Fruit fly (Drosophila melanogaster) whole organism, embryonic: ENCODE measurements around the gene CG14043.
A peak's percentile ranks its signal among the peaks of the same experiment; 100 is the strongest.

Experiments
- ATbp ChIP-seq: fragments of 200-800 bp; sonication (Bioruptor generic); optimal IDR thresholded peaks from 2 replicates; lab custom pipeline; 2017; ENCODE audit warnings: missing biosample characterization, mild to moderate bottlenecking, missing genetic modification characterization, missing genetic modification reagents
- Ada2b ChIP-seq: fragments of 200-800 bp; sonication (Bioruptor generic); IDR thresholded peaks from 2 replicates; pipeline ENCODE4 v1.3.6; 2022; ENCODE audit warnings: missing biosample characterization, missing genetic modification characterization
- CG11247 ChIP-seq: fragments of 200-800 bp; sonication (Bioruptor generic); IDR thresholded peaks from 2 replicates; pipeline ENCODE4 v1.3.6; 2022; ENCODE audit warnings: missing biosample characterization, missing genetic modification characterization
- CG11504 ChIP-seq: fragments of 200-800 bp; sonication (Bioruptor generic); optimal IDR thresholded peaks from 3 replicates; lab custom pipeline; 2019; ENCODE audit warnings: missing biosample characterization, mild to moderate bottlenecking, missing genetic modification characterization, moderate library complexity
- CG11560 ChIP-seq: fragments of 200-800 bp; sonication (Bioruptor generic); IDR thresholded peaks from 3 replicates; pipeline ENCODE4 v1.3.6; 2022; ENCODE audit warnings: missing biosample characterization, missing genetic modification characterization
- CG11696 ChIP-seq: fragments of 200-800 bp; sonication (Bioruptor generic); IDR thresholded peaks from 2 replicates; pipeline ENCODE4 v1.3.6; 2022; ENCODE audit warnings: missing biosample characterization, missing genetic modification characterization
- CG12299 ChIP-seq: fragments of 200-800 bp; sonication (Bioruptor generic); optimal IDR thresholded peaks from 2 replicates; lab custom pipeline; 2018; ENCODE audit warnings: missing biosample characterization, mild to moderate bottlenecking, missing genetic modification characterization
- CG12769 ChIP-seq: fragments of 200-800 bp; sonication (Bioruptor generic); optimal IDR thresholded peaks from 2 replicates; lab custom pipeline; 2019; ENCODE audit warnings: missing biosample characterization, mild to moderate bottlenecking, missing genetic modification characterization, moderate library complexity
- CG1647 ChIP-seq: fragments of 200-800 bp; sonication (Bioruptor generic); optimal IDR thresholded peaks from 3 replicates; lab custom pipeline; 2016; ENCODE audit warnings: missing biosample characterization, missing genetic modification characterization
- CG16779 ChIP-seq: fragments of 200-800 bp; sonication (Bioruptor generic); IDR thresholded peaks from 2 replicates; pipeline ENCODE4 v1.3.6; 2022; ENCODE audit warnings: missing biosample characterization, missing genetic modification characterization
- CG18476 ChIP-seq: fragments of 200-800 bp; sonication (Bioruptor generic); optimal IDR thresholded peaks from 2 replicates; lab custom pipeline; 2016; ENCODE audit warnings: missing biosample characterization, mild to moderate bottlenecking, missing genetic modification characterization
- CG2120 ChIP-seq: fragments of 200-800 bp; sonication (Bioruptor generic); optimal IDR thresholded peaks from 3 replicates; lab custom pipeline; 2016; ENCODE audit warnings: missing biosample characterization, missing genetic modification characterization
- CG2202 ChIP-seq: fragments of 200-800 bp; sonication (Bioruptor generic); optimal IDR thresholded peaks from 2 replicates; lab custom pipeline; 2018; ENCODE audit warnings: missing biosample characterization, mild to moderate bottlenecking, missing genetic modification characterization
- CG2678 ChIP-seq: fragments of 200-800 bp; sonication (Bioruptor generic); optimal IDR thresholded peaks from 3 replicates; lab custom pipeline; 2019; ENCODE audit warnings: missing biosample characterization, mild to moderate bottlenecking, missing genetic modification characterization, moderate library complexity
- CG30431 ChIP-seq: fragments of 200-800 bp; sonication (Bioruptor generic); optimal IDR thresholded peaks from 2 replicates; lab custom pipeline; 2017; ENCODE audit warnings: missing biosample characterization, missing genetic modification characterization
- CG31388 ChIP-seq: fragments of 200-800 bp; sonication (Bioruptor generic); optimal IDR thresholded peaks from 2 replicates; lab custom pipeline; 2016; ENCODE audit warnings: missing biosample characterization, missing genetic modification characterization
- CG3995 ChIP-seq: fragments of 200-800 bp; sonication (Bioruptor generic); optimal IDR thresholded peaks from 3 replicates; lab custom pipeline; 2016; ENCODE audit warnings: missing biosample characterization, missing genetic modification characterization
- CG6272 ChIP-seq: fragments of 200-800 bp; sonication (Bioruptor generic); IDR thresholded peaks from 2 replicates; pipeline ENCODE4 v1.3.6; 2022; ENCODE audit warnings: missing biosample characterization, missing genetic modification characterization
- CG6854 ChIP-seq: fragments of 200-800 bp; sonication (Bioruptor generic); optimal IDR thresholded peaks from 3 replicates; lab custom pipeline; 2017; ENCODE audit warnings: missing biosample characterization, mild to moderate bottlenecking, missing genetic modification characterization
- CG7556 ChIP-seq: fragments of 200-800 bp; sonication (Bioruptor generic); optimal IDR thresholded peaks from 2 replicates; lab custom pipeline; 2017; ENCODE audit warnings: missing biosample characterization, mild to moderate bottlenecking, missing genetic modification characterization
- CG7928 ChIP-seq: fragments of 200-800 bp; sonication (Bioruptor generic); optimal IDR thresholded peaks from 2 replicates; lab custom pipeline; 2017; ENCODE audit warnings: missing biosample characterization, mild to moderate bottlenecking, missing genetic modification characterization
- CG8478 ChIP-seq: fragments of >200 bp; optimal IDR thresholded peaks from 2 replicates; lab custom pipeline; 2018
- CG9876 ChIP-seq: fragments of 200-800 bp; sonication (Bioruptor generic); optimal IDR thresholded peaks from 2 replicates; lab custom pipeline; 2016; ENCODE audit warnings: missing biosample characterization, missing genetic modification characterization
- Chrac-16 ChIP-seq: fragments of 200-800 bp; sonication (Bioruptor generic); optimal IDR thresholded peaks from 3 replicates; lab custom pipeline; 2016; ENCODE audit warnings: missing biosample characterization, missing genetic modification characterization
- CrebB ChIP-seq: fragments of 200-800 bp; sonication (Bioruptor generic); optimal IDR thresholded peaks from 3 replicates; lab custom pipeline; 2018; ENCODE audit warnings: missing biosample characterization, mild to moderate bottlenecking, missing genetic modification characterization
- Doc3 ChIP-seq: fragments of 200-800 bp; sonication (Bioruptor generic); IDR thresholded peaks from 3 replicates; pipeline ENCODE4 v1.3.6; 2022; ENCODE audit warnings: missing biosample characterization, missing genetic modification characterization; ENCODE audit not compliant: partially characterized antibody
- Dp ChIP-seq: fragments of 200-800 bp; sonication (Bioruptor generic); optimal IDR thresholded peaks from 2 replicates; lab custom pipeline; 2018; ENCODE audit warnings: missing biosample characterization, mild to moderate bottlenecking, missing genetic modification characterization, moderate library complexity
- GATAe ChIP-seq: fragments of 200-800 bp; sonication (Bioruptor generic); conservative IDR thresholded peaks from 2 replicates; pipeline ENCODE4 v1.3.6; 2022; ENCODE audit warnings: missing biosample characterization, missing genetic modification characterization
- HHEX ChIP-seq: fragments of 200-800 bp; sonication (Bioruptor generic); optimal IDR thresholded peaks from 3 replicates; lab custom pipeline; 2017; ENCODE audit warnings: missing biosample characterization, mild to moderate bottlenecking, missing genetic modification characterization, missing genetic modification reagents
- Hmx ChIP-seq: fragments of 200-800 bp; sonication (Bioruptor generic); optimal IDR thresholded peaks from 2 replicates; lab custom pipeline; 2016; ENCODE audit warnings: missing biosample characterization, missing genetic modification characterization
- Med ChIP-seq: fragments of 200-800 bp; sonication (Bioruptor generic); peaks from one replicate; lab custom pipeline; 2016; ENCODE audit warnings: missing biosample characterization, missing genetic modification characterization, mild to moderate bottlenecking, inconsistent platforms, moderate library complexity
- Meics ChIP-seq: fragments of 200-800 bp; sonication (Bioruptor generic); optimal IDR thresholded peaks from 2 replicates; lab custom pipeline; 2017; ENCODE audit warnings: missing biosample characterization, mild to moderate bottlenecking, missing genetic modification characterization
- Nf-YB ChIP-seq: fragments of 200-800 bp; sonication (Bioruptor generic); optimal IDR thresholded peaks from 3 replicates; lab custom pipeline; 2019; ENCODE audit warnings: missing biosample characterization, mild to moderate bottlenecking, missing genetic modification characterization, moderate library complexity
- Pdp1 ChIP-seq, 2 experiments: fragments of 200-800 bp; sonication (Bioruptor generic); optimal IDR thresholded peaks; 3 replicates each; lab custom pipeline; 2016; ENCODE audit warnings: missing biosample characterization in 2 of 2, missing genetic modification characterization in 2 of 2, mild to moderate bottlenecking in 1 of 2, moderate library complexity in 1 of 2
- Sox102F ChIP-seq: fragments of 200-800 bp; sonication (Bioruptor generic); optimal IDR thresholded peaks from 2 replicates; lab custom pipeline; 2018; ENCODE audit warnings: missing biosample characterization, mild to moderate bottlenecking, missing genetic modification characterization, moderate library complexity
- YL-1 ChIP-seq: fragments of 200-800 bp; sonication (Bioruptor generic); optimal IDR thresholded peaks from 3 replicates; lab custom pipeline; 2017; ENCODE audit warnings: missing biosample characterization, mild to moderate bottlenecking, missing genetic modification characterization
- cg ChIP-seq: fragments of 200-800 bp; sonication (Bioruptor generic); optimal IDR thresholded peaks from 3 replicates; lab custom pipeline; 2019; ENCODE audit warnings: missing biosample characterization, mild to moderate bottlenecking, missing genetic modification characterization, moderate library complexity
- cwo ChIP-seq: fragments of 200-800 bp; sonication (Bioruptor generic); optimal IDR thresholded peaks from 3 replicates; lab custom pipeline; 2017; ENCODE audit warnings: missing biosample characterization, missing genetic modification characterization, mild to moderate bottlenecking, moderate library complexity, missing genetic modification reagents
- gsb ChIP-seq: fragments of 200-800 bp; sonication (Bioruptor generic); IDR thresholded peaks from 2 replicates; pipeline ENCODE4 v1.3.6; 2022; ENCODE audit warnings: missing biosample characterization, missing genetic modification characterization
- h ChIP-seq: fragments of >200 bp; optimal IDR thresholded peaks from 2 replicates; lab custom pipeline; 2017
- inv ChIP-seq: fragments of 200-800 bp; sonication (Bioruptor generic); IDR thresholded peaks from 2 replicates; pipeline ENCODE4 v1.3.6; 2022; ENCODE audit warnings: missing biosample characterization, missing genetic modification characterization; ENCODE audit not compliant: partially characterized antibody
- lmd ChIP-seq: fragments of 200-800 bp; sonication (Bioruptor generic); IDR thresholded peaks from 2 replicates; pipeline ENCODE4 v1.3.6; 2022; ENCODE audit warnings: missing biosample characterization, missing genetic modification characterization
- lov ChIP-seq, 2 experiments: fragments of 200-800 bp in 1 of 2; fragments of >200 bp in 1 of 2; sonication (Bioruptor generic) in 1 of 2; IDR thresholded peaks in 1 of 2; optimal IDR thresholded peaks in 1 of 2; 2 replicates in 1 of 2; 3 replicates in 1 of 2; pipeline versions ENCODE4 v1.3.6 to Lab custom; 2017 to 2022; ENCODE audit warnings: missing biosample characterization in 1 of 2, missing genetic modification characterization in 1 of 2
- mam ChIP-seq: fragments of 200-800 bp; sonication (Bioruptor generic); optimal IDR thresholded peaks from 3 replicates; lab custom pipeline; 2016; ENCODE audit warnings: missing biosample characterization, missing genetic modification characterization
- p53 ChIP-seq: fragments of 200-800 bp; sonication (Bioruptor generic); optimal IDR thresholded peaks from 2 replicates; lab custom pipeline; 2016; ENCODE audit warnings: missing biosample characterization, missing genetic modification characterization
- pho ChIP-seq: fragments of 200-800 bp; sonication (Bioruptor generic); optimal IDR thresholded peaks from 2 replicates; lab custom pipeline; 2016; ENCODE audit warnings: missing biosample characterization, missing genetic modification characterization
- tll ChIP-seq, 2 experiments: fragments of 200-800 bp in 1 of 2; fragments of >200 bp in 1 of 2; sonication (Bioruptor generic) in 1 of 2; optimal IDR thresholded peaks; 2 replicates each; lab custom pipeline; 2017 to 2019; ENCODE audit warnings: missing biosample characterization in 2 of 2, missing genetic modification characterization in 2 of 2, mild to moderate bottlenecking in 1 of 2, moderate library complexity in 1 of 2
- tna ChIP-seq: fragments of 200-800 bp; sonication (Bioruptor generic); IDR thresholded peaks from 2 replicates; pipeline ENCODE4 v1.3.6; 2022; ENCODE audit warnings: missing biosample characterization, missing genetic modification characterization; ENCODE audit not compliant: partially characterized antibody
- zfh2 ChIP-seq: fragments of 200-800 bp; sonication (Bioruptor generic); optimal IDR thresholded peaks from 2 replicates; lab custom pipeline; 2016; ENCODE audit warnings: missing biosample characterization, missing genetic modification characterization

CG14043 gene

dm6 chr2L:4981278-4981966 is 9.9 kb downstream of the CG14043 start, which contains the start of the genes CG8892 and CG34126 (continued):
- TF ChIP-seq CG7928 (GFP tag; lab: Kevin White, UChicago) (peak; percentile 77), h (no peak), CG11560 (tag; lab: Robert Waterston, UW) (peak; percentile 90), ATbp (GFP tag; lab: Kevin White, UChicago) (peak; percentile 90), CG11247 (GFP tag; lab: Robert Waterston, UW) (peak; percentile 96), YL-1 (GFP tag; lab: Kevin White, UChicago) (peak; percentile 92), CG3995 (peak; percentile 83), gsb (GFP tag; lab: Robert Waterston, UW) (peak; percentile 91), Nf-YB (GFP tag; lab: Kevin White, UChicago) (peak; percentile 81), tll (GFP tag; optimal IDR thresholded peaks at IDR 0.05; lab: Kevin White, UChicago) (peak; percentile 67 to 95), mam (GFP tag; lab: Kevin White, UChicago) (peak; percentile 98), CrebB (tag; lab: Kevin White, UChicago) (peak; percentile 92), Pdp1 (GFP tag; optimal IDR thresholded peaks at IDR 0.05; lab: Kevin White, UChicago) (peak; percentile 95 to 98), Hmx (GFP tag; lab: Kevin White, UChicago) (peak; percentile 94), Doc3 (GFP tag; lab: Robert Waterston, UW) (no peak), CG18476 (GFP tag; lab: Kevin White, UChicago) (peak; percentile 96), CG6272 (GFP tag; lab: Robert Waterston, UW) (peak; percentile 97), CG2120 (GFP tag; lab: Kevin White, UChicago) (peak; percentile 99), p53 (GFP tag; lab: Kevin White, UChicago) (peak; percentile 81), lmd (GFP tag; lab: Robert Waterston, UW) (peak; percentile 97), Dp (peak; percentile 42), CG2678 (tag; lab: Kevin White, UChicago) (peak; percentile 97), inv (GFP tag; lab: Robert Waterston, UW) (no peak), CG31388 (GFP tag; lab: Kevin White, UChicago) (peak; percentile 97), Med (GFP tag; lab: Kevin White, UChicago) (peak; percentile 99), HHEX (GFP tag; lab: Kevin White, UChicago) (peak; percentile 97), Ada2b (peak; percentile 93), CG6854 (GFP tag; lab: Kevin White, UChicago) (peak; percentile 89), CG16779 (peak; percentile 85), CG11504 (tag; lab: Kevin White, UChicago) (peak; percentile 95), CG11696 (GFP tag; lab: Robert Waterston, UW) (peak; percentile 78), Meics (peak; percentile 97), zfh2 (peak; percentile 98), pho (GFP tag; lab: Kevin White, UChicago) (peak; percentile 97), cwo (GFP tag; lab: Kevin White, UChicago) (peak; percentile 94), CG12299 (tag; lab: Kevin White, UChicago) (peak; percentile 92), CG9876 (GFP tag; lab: Kevin White, UChicago) (peak; percentile 96), CG1647 (GFP tag; lab: Kevin White, UChicago) (peak; percentile 98), CG7556 (GFP tag; lab: Kevin White, UChicago) (peak; percentile 97), tna (GFP tag; lab: Robert Waterston, UW) (no peak), CG8478 (lab: Kevin White, UChicago) (no peak), Sox102F (GFP tag; lab: Kevin White, UChicago) (peak; percentile 94), CG12769 (tag; lab: Kevin White, UChicago) (no peak), CG30431 (GFP tag; lab: Kevin White, UChicago) (peak; percentile 98), Chrac-16 (GFP tag; lab: Kevin White, UChicago) (peak; percentile 99), cg (GFP tag; lab: Kevin White, UChicago) (no peak), CG2202 (tag; lab: Kevin White, UChicago) (peak; percentile 91), lov (optimal IDR thresholded peaks at IDR 0.05; lab: Kevin White, UChicago) (no peak), lov (GFP tag; IDR thresholded peaks at IDR 0.05; lab: Robert Waterston, UW) (peak; percentile 72; the same call in 2 of the 3 replicates), GATAe (GFP tag; lab: Robert Waterston, UW) (peak; percentile 89)
